Fruit fly (Drosophila melanogaster) whole organism, adult: Measurements from ENCODE around the gene CG42514.

Source experiments
- CG11617 ChIP-seq: fragments of 200-800 bp; sonication (Bioruptor generic); optimal IDR thresholded peaks from 2 replicates; lab custom pipeline; 2017; ENCODE audit warnings: mild to moderate bottlenecking, missing biosample characterization, missing genetic modification reagents, missing genetic modification characterization
- CG12768 ChIP-seq: fragments of 200-800 bp; sonication (Bioruptor generic); optimal IDR thresholded peaks from 2 replicates; lab custom pipeline; 2017; ENCODE audit warnings: missing biosample characterization, missing genetic modification characterization, mild to moderate bottlenecking, moderate library complexity, missing genetic modification reagents
- CG14711 ChIP-seq: fragments of 200-800 bp; sonication (Bioruptor generic); optimal IDR thresholded peaks from 2 replicates; lab custom pipeline; 2018; ENCODE audit warnings: missing biosample characterization, mild to moderate bottlenecking, missing genetic modification characterization, moderate library complexity
- CG1620 ChIP-seq: fragments of 200-800 bp; sonication (Bioruptor generic); optimal IDR thresholded peaks from 2 replicates; lab custom pipeline; 2016; ENCODE audit warnings: missing biosample characterization, missing genetic modification characterization
- CG33017 ChIP-seq: fragments of 200-800 bp; sonication (Bioruptor generic); optimal IDR thresholded peaks from 2 replicates; lab custom pipeline; 2018; ENCODE audit warnings: missing biosample characterization, mild to moderate bottlenecking, missing genetic modification characterization, moderate library complexity
- CG5204 ChIP-seq: fragments of 200-800 bp; sonication (Bioruptor generic); optimal IDR thresholded peaks from 2 replicates; lab custom pipeline; 2016; ENCODE audit warnings: missing biosample characterization, missing genetic modification characterization
- CG7045 ChIP-seq: fragments of 200-800 bp; sonication (Bioruptor generic); optimal IDR thresholded peaks from 2 replicates; lab custom pipeline; 2017; ENCODE audit warnings: missing biosample characterization, mild to moderate bottlenecking, missing genetic modification characterization
- CG7101 ChIP-seq: fragments of 200-800 bp; sonication (Bioruptor generic); optimal IDR thresholded peaks from 2 replicates; lab custom pipeline; 2018; ENCODE audit warnings: missing biosample characterization, mild to moderate bottlenecking, missing genetic modification characterization, moderate library complexity
- Clk ChIP-seq: fragments of 200-800 bp; sonication (Bioruptor generic); optimal IDR thresholded peaks from 2 replicates; lab custom pipeline; 2017; ENCODE audit warnings: missing biosample characterization, missing genetic modification characterization
- Crg-1 ChIP-seq: fragments of 200-800 bp; sonication (Bioruptor generic); optimal IDR thresholded peaks from 2 replicates; lab custom pipeline; 2016; ENCODE audit warnings: missing biosample characterization, missing genetic modification characterization
- Hr96 ChIP-seq: fragments of 200-800 bp; sonication (Bioruptor generic); optimal IDR thresholded peaks from 2 replicates; lab custom pipeline; 2016; ENCODE audit warnings: missing biosample characterization, missing genetic modification characterization
- Mnt ChIP-seq: fragments of 200-800 bp; sonication (Bioruptor generic); optimal IDR thresholded peaks from 2 replicates; lab custom pipeline; 2016; ENCODE audit warnings: missing biosample characterization, mild to moderate bottlenecking, missing genetic modification characterization
- bab1 ChIP-seq: fragments of 200-800 bp; sonication (Bioruptor generic); optimal IDR thresholded peaks from 3 replicates; lab custom pipeline; 2019; ENCODE audit warnings: missing biosample characterization, mild to moderate bottlenecking, missing genetic modification characterization, moderate library complexity
- cic ChIP-seq: fragments of 200-800 bp; sonication (Bioruptor generic); optimal IDR thresholded peaks from 2 replicates; lab custom pipeline; 2017; ENCODE audit warnings: missing biosample characterization, mild to moderate bottlenecking, missing genetic modification characterization, moderate library complexity
- cnc ChIP-seq, 2 experiments: fragments of >200 bp; optimal IDR thresholded peaks; 2 replicates each; lab custom pipeline; 2017
- kay ChIP-seq: fragments of 200-800 bp; sonication (Bioruptor generic); peaks from one replicate; lab custom pipeline; 2016; ENCODE audit warnings: missing biosample characterization, missing genetic modification characterization, borderline replicate concordance
- ovo ChIP-seq: fragments of 200-800 bp; sonication (Bioruptor generic); optimal IDR thresholded peaks from 2 replicates; lab custom pipeline; 2016; ENCODE audit warnings: missing biosample characterization, missing genetic modification characterization
- pad ChIP-seq: fragments of 200-800 bp; sonication (Bioruptor generic); optimal IDR thresholded peaks from 3 replicates; lab custom pipeline; 2017; ENCODE audit warnings: missing biosample characterization, missing genetic modification characterization, mild to moderate bottlenecking, moderate library complexity, missing genetic modification reagents
- tj ChIP-seq: fragments of 200-800 bp; sonication (Bioruptor generic); optimal IDR thresholded peaks from 3 replicates; lab custom pipeline; 2017; ENCODE audit warnings: missing biosample characterization, mild to moderate bottlenecking, missing genetic modification characterization, moderate library complexity
- toe ChIP-seq: fragments of 200-800 bp; sonication (Bioruptor generic); optimal IDR thresholded peaks from 2 replicates; lab custom pipeline; 2016; ENCODE audit warnings: missing biosample characterization, missing genetic modification characterization

CG42514 gene

DNA sequence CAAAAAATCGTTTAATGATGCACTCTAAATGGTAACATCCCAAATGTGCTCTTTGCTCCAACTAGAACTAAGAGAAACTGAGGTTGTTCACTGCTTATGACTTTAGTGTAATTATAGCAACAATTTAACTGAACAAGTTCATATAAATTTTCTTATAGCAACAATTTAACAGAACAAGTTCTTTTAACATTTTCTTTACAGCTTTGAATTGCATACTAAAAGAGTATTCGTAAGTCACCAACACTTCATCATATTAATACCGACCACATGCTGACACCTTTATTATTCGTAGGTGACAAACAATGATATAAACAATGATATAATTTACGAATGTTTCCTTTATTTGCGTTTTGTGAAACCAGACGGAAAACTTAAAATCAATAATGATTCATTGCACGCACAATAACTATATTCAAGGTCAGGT lies 1.4 kb downstream of the CG42514 start:
- TF ChIP-seq Crg-1 (GFP tag; lab: Kevin White, UChicago) = no peak
- TF ChIP-seq CG14711 (tag; lab: Kevin White, UChicago) = no peak
- TF ChIP-seq CG7101 (tag; lab: Kevin White, UChicago) = no peak
- TF ChIP-seq kay (GFP tag; lab: Kevin White, UChicago) = no peak
- TF ChIP-seq CG5204 = no peak
- no peak for TF ChIP-seq CG1620 (GFP tag; lab: Kevin White, UChicago)
- TF ChIP-seq toe (GFP tag; lab: Kevin White, UChicago) = no peak
- TF ChIP-seq Mnt (GFP tag; lab: Kevin White, UChicago) = no peak
- TF ChIP-seq CG12768 (GFP tag; lab: Kevin White, UChicago) = no peak
- TF ChIP-seq Clk (GFP tag; lab: Kevin White, UChicago) = no peak
- no peak for TF ChIP-seq pad (GFP tag; lab: Kevin White, UChicago)
- TF ChIP-seq CG7045 = no peak
- TF ChIP-seq cic (GFP tag; lab: Kevin White, UChicago) = no peak
- TF ChIP-seq cnc (optimal IDR thresholded peaks at IDR 0.05; lab: Kevin White, UChicago) = no peak
- no peak for TF ChIP-seq CG33017 (tag; lab: Kevin White, UChicago)
- no peak for TF ChIP-seq bab1 (GFP tag; lab: Kevin White, UChicago)
- TF ChIP-seq tj (GFP tag; lab: Kevin White, UChicago) = no peak

- TF ChIP-seq toe (GFP tag; lab: Kevin White, UChicago) (no peak), Crg-1 (GFP tag; lab: Kevin White, UChicago) (no peak), Hr96 (no peak), cnc (optimal IDR thresholded peaks at IDR 0.05; lab: Kevin White, UChicago) (no peak), Mnt (GFP tag; lab: Kevin White, UChicago) (no peak), CG7101 (tag; lab: Kevin White, UChicago) (no peak), CG1620 (GFP tag; lab: Kevin White, UChicago) (no peak), CG14711 (tag; lab: Kevin White, UChicago) (no peak), CG12768 (GFP tag; lab: Kevin White, UChicago) (no peak), bab1 (GFP tag; lab: Kevin White, UChicago) (no peak), kay (GFP tag; lab: Kevin White, UChicago) (no peak), Clk (GFP tag; lab: Kevin White, UChicago) (no peak), CG11617 (GFP tag; lab: Kevin White, UChicago) (no peak), ovo (GFP tag; lab: Kevin White, UChicago) (no peak), pad (GFP tag; lab: Kevin White, UChicago) (no peak), CG33017 (tag; lab: Kevin White, UChicago) (no peak), tj (GFP tag; lab: Kevin White, UChicago) (no peak)
Observed at dm6 chr3L:16493717-16494116, 2.3 kb downstream of the CG42514 start.

DNA sequence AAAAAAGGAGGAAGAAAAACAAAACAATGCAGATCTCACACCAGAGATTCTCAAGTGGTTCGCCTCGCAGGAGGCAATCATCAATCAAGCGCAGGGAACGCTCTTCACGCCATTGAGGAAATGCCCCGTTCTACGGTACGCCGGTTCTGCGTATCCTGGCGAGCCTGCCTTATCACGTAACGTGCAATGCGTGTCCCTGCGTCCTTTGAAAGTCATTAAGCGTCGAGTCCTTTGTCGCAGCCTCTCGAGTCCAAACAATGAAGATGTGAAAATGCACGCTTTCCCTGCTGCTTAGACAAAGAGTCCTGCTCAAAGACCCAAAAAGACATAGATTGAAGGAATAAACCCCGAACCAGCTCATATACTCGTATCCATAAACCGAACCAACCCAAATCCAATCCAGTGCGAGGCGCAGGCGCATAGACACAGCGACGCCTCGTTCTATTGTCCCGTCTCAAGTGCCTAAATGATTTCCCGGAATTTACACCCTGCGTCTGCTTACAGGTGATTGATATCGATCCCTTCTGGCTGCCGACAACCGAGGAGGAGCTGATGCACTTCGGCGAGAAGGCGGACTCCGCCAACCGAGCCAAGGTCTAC lies 4.9 kb downstream of the CG42514 start:
- TF ChIP-seq CG11617 (GFP tag; lab: Kevin White, UChicago) (no peak), CG7101 (tag; lab: Kevin White, UChicago) (no peak), bab1 (GFP tag; lab: Kevin White, UChicago) (no peak), CG14711 (tag; lab: Kevin White, UChicago) (no peak), toe (GFP tag; lab: Kevin White, UChicago) (no peak), pad (GFP tag; lab: Kevin White, UChicago) (no peak), Clk (GFP tag; lab: Kevin White, UChicago) (no peak), Mnt (GFP tag; lab: Kevin White, UChicago) (no peak), CG5204 (no peak), Hr96 (no peak), tj (GFP tag; lab: Kevin White, UChicago) (no peak), cnc (optimal IDR thresholded peaks at IDR 0.05; lab: Kevin White, UChicago) (no peak)

DNA sequence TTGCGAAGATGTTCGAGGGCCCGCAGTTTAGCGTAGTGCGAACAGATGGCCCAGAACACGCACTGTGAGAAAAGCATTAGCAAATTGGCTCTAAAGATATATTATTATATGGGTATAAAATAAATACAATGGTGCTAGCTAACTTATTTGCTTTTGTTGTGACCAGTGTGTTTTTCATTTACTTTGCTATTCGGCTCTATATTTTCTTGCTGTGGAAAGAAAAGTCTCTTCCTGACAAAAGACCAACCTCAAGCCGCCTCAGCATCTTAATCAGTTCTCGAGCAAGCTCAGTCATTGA lies 5.5 kb downstream of the CG42514 start:
- TF ChIP-seq pad (GFP tag; lab: Kevin White, UChicago) = no peak
- no peak for TF ChIP-seq cic (GFP tag; lab: Kevin White, UChicago)
- TF ChIP-seq Crg-1 (GFP tag; lab: Kevin White, UChicago) = no peak
- no peak for TF ChIP-seq CG33017 (tag; lab: Kevin White, UChicago)
- TF ChIP-seq CG7045 = no peak
- TF ChIP-seq toe (GFP tag; lab: Kevin White, UChicago) = no peak
- no peak for TF ChIP-seq CG14711 (tag; lab: Kevin White, UChicago)
- no peak for TF ChIP-seq CG12768 (GFP tag; lab: Kevin White, UChicago)
- no peak for TF ChIP-seq Mnt (GFP tag; lab: Kevin White, UChicago)
- no peak for TF ChIP-seq cnc (optimal IDR thresholded peaks at IDR 0.05; lab: Kevin White, UChicago)
- no peak for TF ChIP-seq CG11617 (GFP tag; lab: Kevin White, UChicago)
- TF ChIP-seq Hr96 = no peak
- TF ChIP-seq kay (GFP tag; lab: Kevin White, UChicago) = no peak
- no peak for TF ChIP-seq bab1 (GFP tag; lab: Kevin White, UChicago)
- TF ChIP-seq CG1620 (GFP tag; lab: Kevin White, UChicago) = no peak
- no peak for TF ChIP-seq ovo (GFP tag; lab: Kevin White, UChicago)
- TF ChIP-seq Clk (GFP tag; lab: Kevin White, UChicago) = no peak
- TF ChIP-seq tj (GFP tag; lab: Kevin White, UChicago) = no peak
- TF ChIP-seq CG7101 (tag; lab: Kevin White, UChicago) = no peak
- TF ChIP-seq CG5204 = no peak

- TF ChIP-seq CG5204 (no peak), ovo (GFP tag; lab: Kevin White, UChicago) (no peak), pad (GFP tag; lab: Kevin White, UChicago) (no peak), tj (GFP tag; lab: Kevin White, UChicago) (no peak), Clk (GFP tag; lab: Kevin White, UChicago) (no peak), CG1620 (GFP tag; lab: Kevin White, UChicago) (no peak), Mnt (GFP tag; lab: Kevin White, UChicago) (no peak)
Observed at dm6 chr3L:16489822-16490582, 6.0 kb downstream of the CG42514 start.
